Fruit fly (Drosophila melanogaster): Measurements from ENCODE around the gene CG15418.

DNA sequence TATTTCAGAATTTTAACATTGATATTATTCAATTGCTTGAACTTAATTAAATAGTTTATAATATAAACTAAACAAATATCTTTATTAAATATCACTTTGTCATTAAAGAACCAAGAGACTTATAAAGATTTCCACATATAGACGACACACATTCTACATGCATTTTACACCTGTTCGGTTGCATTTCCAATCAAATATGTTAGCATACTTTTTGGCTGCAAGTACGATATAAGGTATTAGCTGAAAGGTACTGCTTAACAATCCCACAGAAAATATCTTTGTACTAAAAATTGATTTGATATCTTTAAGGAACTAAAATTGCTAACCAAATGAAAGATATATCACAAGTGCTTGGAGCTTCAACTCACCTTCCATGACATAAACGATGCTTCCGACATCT is 12.4 kb upstream of the CG15418 start:
- no peak for TF ChIP-seq psq (optimal IDR thresholded peaks at IDR 0.05)
- TF ChIP-seq ttk (optimal IDR thresholded peaks at IDR 0.05), result no peak

All from Kc167 (cell line).